Worm (Caenorhabditis elegans) whole organism, L1 larva: ENCODE measurements around the gene C07A12.7.

Experiments
- aha-1 ChIP-seq: fragments of 150-350 bp; optimal IDR thresholded peaks from 2 replicates; lab custom pipeline; 2014; ENCODE audit warnings: missing biosample characterization, missing genetic modification characterization
- alr-1 ChIP-seq: fragments of 200-800 bp; sonication (Bioruptor generic); optimal IDR thresholded peaks from 2 replicates; lab custom pipeline; 2018; ENCODE audit warnings: borderline replicate concordance, mild to moderate bottlenecking, missing genetic modification characterization, missing compliant biosample characterization
- ama-1 ChIP-seq: fragments of 150-350 bp; optimal IDR thresholded peaks from 2 replicates; lab custom pipeline; 2014
- ces-1 ChIP-seq: fragments of 150-350 bp; optimal IDR thresholded peaks from 2 replicates; lab custom pipeline; 2014; ENCODE audit warnings: missing biosample characterization, missing genetic modification reagents, missing genetic modification characterization
- egl-27 ChIP-seq, 2 experiments: fragments of 150-350 bp in 1 of 2; sonication (generic microtip); optimal IDR thresholded peaks; 3 replicates each; lab custom pipeline; 2017 to 2018; ENCODE audit warnings: missing biosample characterization in 2 of 2, missing genetic modification characterization in 2 of 2, missing genetic modification reagents in 2 of 2
- fos-1 ChIP-seq: fragments of 150-350 bp; optimal IDR thresholded peaks from 2 replicates; lab custom pipeline; 2014; ENCODE audit warnings: missing biosample characterization, missing genetic modification characterization
- isw-1 ChIP-seq: fragments of 200-800 bp; sonication (Bioruptor generic); IDR thresholded peaks from 2 replicates; pipeline ENCODE4 v1.3.6; 2022; ENCODE audit warnings: missing genetic modification characterization, missing compliant biosample characterization
- lin-15B ChIP-seq: fragments of 150-350 bp; sonication (generic microtip); optimal IDR thresholded peaks from 3 replicates; lab custom pipeline; 2014; ENCODE audit warnings: missing biosample characterization, missing genetic modification characterization
- mdl-1 ChIP-seq, 2 experiments: fragments of 150-350 bp; optimal IDR thresholded peaks; 2 replicates each; lab custom pipeline; 2014 to 2017; ENCODE audit warnings: missing biosample characterization in 2 of 2, missing genetic modification characterization in 2 of 2, inconsistent platforms in 1 of 2
- nhr-28 ChIP-seq: fragments of 150-350 bp; optimal IDR thresholded peaks from 2 replicates; lab custom pipeline; 2014; ENCODE audit warnings: missing biosample characterization, missing genetic modification characterization
- tbx-2 ChIP-seq: sonication (generic microtip); optimal IDR thresholded peaks from 2 replicates; lab custom pipeline; 2016; ENCODE audit warnings: missing genetic modification characterization, missing compliant biosample characterization
- unc-130 ChIP-seq: fragments of 150-350 bp; optimal IDR thresholded peaks from 2 replicates; lab custom pipeline; 2017; ENCODE audit warnings: missing biosample characterization, missing genetic modification characterization, inconsistent platforms
- ztf-11 ChIP-seq, 2 experiments: sonication (generic microtip); optimal IDR thresholded peaks; 2 replicates each; lab custom pipeline; 2016 to 2017; ENCODE audit warnings: missing genetic modification characterization in 2 of 2, missing biosample characterization in 1 of 2, missing compliant biosample characterization in 1 of 2

ce11 chrX:4469297-4469816, 52.6 kb downstream of the C07A12.7 start, which contains the start of gene asb-2:
- peak; percentile 88 for TF ChIP-seq unc-130
- TF ChIP-seq ces-1 (GFP tag; lab: Kevin White, UChicago), result no peak
- no peak for TF ChIP-seq ztf-11 (tag; optimal IDR thresholded peaks at IDR 0.05; lab: Kevin White, UChicago)
- TF ChIP-seq aha-1 (tag; lab: Kevin White, UChicago), result no peak
- peak; percentile 55 for TF ChIP-seq isw-1 (GFP tag; lab: Robert Waterston, UW)
- no peak for TF ChIP-seq egl-27 (tag; optimal IDR thresholded peaks at IDR 0.05; lab: Kevin White, UChicago)
- TF ChIP-seq ama-1, result peak; percentile 40
- TF ChIP-seq fos-1, result peak; percentile 90
- TF ChIP-seq mdl-1 (tag; optimal IDR thresholded peaks at IDR 0.05; lab: Kevin White, UChicago), result peak in 1 of 2 experiments; percentile 87
- TF ChIP-seq lin-15B (tag; lab: Kevin White, UChicago), result peak; percentile 87
- peak; percentile 86 for TF ChIP-seq tbx-2
- TF ChIP-seq nhr-28, result no peak
- TF ChIP-seq alr-1 (tag; lab: Kevin White, UChicago), result no peak
